Worm (Caenorhabditis elegans) whole organism, L4 larva: Measurements from ENCODE around the gene mvk-1.

Experiments used
- F26F4.8 ChIP-seq: fragments of 200-800 bp; sonication (Bioruptor generic); conservative IDR thresholded peaks from 2 replicates; pipeline ENCODE4 v1.3.6; 2022; ENCODE audit warnings: missing genetic modification characterization, missing compliant biosample characterization
- F37D6.2 ChIP-seq: sonication (generic microtip); optimal IDR thresholded peaks from 2 replicates; lab custom pipeline; 2016; ENCODE audit warnings: mild to moderate bottlenecking, missing genetic modification characterization, missing compliant biosample characterization
- F44E2.7 ChIP-seq: fragments of 200-800 bp; sonication (Bioruptor generic); IDR thresholded peaks from 2 replicates; pipeline ENCODE4 v2.1.2; 2022; ENCODE audit warnings: missing genetic modification characterization, missing compliant biosample characterization
- T26A8.4 ChIP-seq: fragments of 200-800 bp; sonication (Bioruptor generic); IDR thresholded peaks from 2 replicates; pipeline ENCODE4 v1.3.6; 2022; ENCODE audit warnings: missing genetic modification characterization, missing compliant biosample characterization
- aha-1 ChIP-seq: fragments of 150-350 bp; peaks from one replicate; lab custom pipeline; 2014; ENCODE audit warnings: missing biosample characterization, missing genetic modification characterization
- aly-2 ChIP-seq: sonication (generic microtip); optimal IDR thresholded peaks from 2 replicates; lab custom pipeline; 2018; ENCODE audit warnings: missing biosample characterization, missing genetic modification characterization
- ama-1 ChIP-seq: fragments of 150-350 bp; optimal IDR thresholded peaks from 2 replicates; lab custom pipeline; 2014; ENCODE audit warnings: inconsistent platforms, mixed read lengths
- ceh-20 ChIP-seq: fragments of 200-800 bp; sonication (Bioruptor generic); IDR thresholded peaks from 2 replicates; pipeline ENCODE4 v1.3.6; 2022; ENCODE audit warnings: missing genetic modification reagents, missing genetic modification characterization, missing compliant biosample characterization
- ceh-28 ChIP-seq: fragments of 150-350 bp; optimal IDR thresholded peaks from 2 replicates; lab custom pipeline; 2014; ENCODE audit warnings: missing biosample characterization, missing genetic modification reagents, missing genetic modification characterization
- ces-1 ChIP-seq: fragments of 150-350 bp; sonication (generic microtip); optimal IDR thresholded peaks from 4 replicates; lab custom pipeline; 2014; ENCODE audit warnings: missing biosample characterization, missing genetic modification reagents, missing genetic modification characterization
- ctbp-1 ChIP-seq: fragments of 200-800 bp; sonication (Bioruptor generic); IDR thresholded peaks from 2 replicates; pipeline ENCODE4 v1.3.6; 2022; ENCODE audit warnings: missing genetic modification reagents, missing genetic modification characterization, missing compliant biosample characterization
- daf-16 ChIP-seq, 3 experiments: sonication (generic microtip); optimal IDR thresholded peaks; 2 replicates each; lab custom pipeline; 2016 to 2017; ENCODE audit warnings: missing genetic modification characterization in 3 of 3, missing genetic modification reagents in 3 of 3, mild to moderate bottlenecking in 2 of 3, missing compliant biosample characterization in 2 of 3, missing biosample characterization in 1 of 3, moderate library complexity in 1 of 3
- dmd-6 ChIP-seq: fragments of 200-800 bp; sonication (Bioruptor generic); IDR thresholded peaks from 2 replicates; pipeline ENCODE4 v1.3.6; 2022; ENCODE audit warnings: missing genetic modification reagents, missing genetic modification characterization, missing compliant biosample characterization
- dmd-8 ChIP-seq: fragments of 200-800 bp; sonication (Bioruptor generic); IDR thresholded peaks from 2 replicates; pipeline ENCODE4 v1.3.6; 2022; ENCODE audit warnings: missing genetic modification characterization, missing compliant biosample characterization
- dmd-9 ChIP-seq: fragments of 200-800 bp; sonication (Bioruptor generic); IDR thresholded peaks from 2 replicates; pipeline ENCODE4 v1.3.6; 2022; ENCODE audit warnings: missing genetic modification reagents, missing genetic modification characterization, missing compliant biosample characterization
- egl-27 ChIP-seq: sonication (generic microtip); optimal IDR thresholded peaks from 3 replicates; lab custom pipeline; 2017; ENCODE audit warnings: missing biosample characterization, missing genetic modification reagents, missing genetic modification characterization
- egl-43 ChIP-seq: fragments of 200-800 bp; sonication (Bioruptor generic); IDR thresholded peaks from 2 replicates; pipeline ENCODE4 v1.3.6; 2022; ENCODE audit warnings: missing genetic modification reagents, missing genetic modification characterization, missing compliant biosample characterization
- fkh-10 ChIP-seq: fragments of 150-350 bp; optimal IDR thresholded peaks from 2 replicates; lab custom pipeline; 2014; ENCODE audit warnings: missing biosample characterization, missing genetic modification reagents, missing genetic modification characterization
- hif-1 ChIP-seq, 2 experiments: sonication (generic microtip); optimal IDR thresholded peaks; 2 replicates each; lab custom pipeline; 2016 to 2017; ENCODE audit warnings: missing compliant biosample characterization in 2 of 2, missing genetic modification characterization in 2 of 2, missing genetic modification reagents in 2 of 2, missing genotype in 2 of 2, mild to moderate bottlenecking in 1 of 2
- hlh-11 ChIP-seq: fragments of 200-800 bp; sonication (Bioruptor generic); optimal IDR thresholded peaks from 2 replicates; lab custom pipeline; 2018; ENCODE audit warnings: mild to moderate bottlenecking, missing genetic modification characterization, missing compliant biosample characterization
- hlh-30 ChIP-seq: sonication (generic microtip); optimal IDR thresholded peaks from 2 replicates; lab custom pipeline; 2017; ENCODE audit warnings: antibody characterized with exemption, mild to moderate bottlenecking, missing genetic modification characterization, missing compliant biosample characterization; ENCODE audit not compliant: insufficient read depth
- hmg-1.1 ChIP-seq: fragments of 200-800 bp; sonication (Bioruptor generic); IDR thresholded peaks from 2 replicates; pipeline ENCODE4 v1.3.6; 2022; ENCODE audit warnings: missing genetic modification reagents, missing genetic modification characterization, missing compliant biosample characterization
- lin-13 ChIP-seq: fragments of 150-350 bp; optimal IDR thresholded peaks from 2 replicates; lab custom pipeline; 2014; ENCODE audit warnings: missing biosample characterization, missing genetic modification reagents, missing genetic modification characterization
- lin-29 ChIP-seq: fragments of 200-800 bp; sonication (Bioruptor generic); IDR thresholded peaks from 2 replicates; pipeline ENCODE4 v1.3.6; 2022; ENCODE audit warnings: missing genetic modification reagents, missing genetic modification characterization, missing compliant biosample characterization
- lin-39 ChIP-seq: fragments of 150-350 bp; optimal IDR thresholded peaks from 2 replicates; lab custom pipeline; 2014; ENCODE audit warnings: missing biosample characterization, missing genetic modification reagents, missing genetic modification characterization
- lsy-2 ChIP-seq, 2 experiments: fragments of 150-350 bp in 1 of 2; sonication (generic microtip) in 1 of 2; optimal IDR thresholded peaks; 2 replicates each; lab custom pipeline; 2014 to 2017; ENCODE audit warnings: missing biosample characterization in 2 of 2, missing genetic modification characterization in 2 of 2
- mdl-1 ChIP-seq, 2 experiments: fragments of 150-350 bp in 1 of 2; sonication (generic microtip) in 1 of 2; optimal IDR thresholded peaks; 2 replicates each; lab custom pipeline; 2014 to 2017; ENCODE audit warnings: missing biosample characterization in 2 of 2, missing genetic modification characterization in 2 of 2
- mep-1 ChIP-seq: fragments of 150-350 bp; sonication (generic microtip); optimal IDR thresholded peaks from 3 replicates; lab custom pipeline; 2014; ENCODE audit warnings: missing biosample characterization, missing genetic modification characterization
- mes-2 ChIP-seq: sonication (generic microtip); optimal IDR thresholded peaks from 2 replicates; lab custom pipeline; 2016; ENCODE audit warnings: missing genotype, mild to moderate bottlenecking, missing genetic modification characterization, missing compliant biosample characterization; ENCODE audit not compliant: poor library complexity, severe bottlenecking
- mxl-3 ChIP-seq: fragments of 200-800 bp; sonication (Bioruptor generic); optimal IDR thresholded peaks from 2 replicates; lab custom pipeline; 2018; ENCODE audit warnings: mild to moderate bottlenecking, missing genetic modification characterization, missing compliant biosample characterization
- nhr-111 ChIP-seq: fragments of 200-800 bp; sonication (Bioruptor generic); optimal IDR thresholded peaks from 2 replicates; lab custom pipeline; 2018; ENCODE audit warnings: mild to moderate bottlenecking, missing genetic modification characterization, missing compliant biosample characterization
- nhr-25 ChIP-seq: sonication (generic microtip); optimal IDR thresholded peaks from 2 replicates; lab custom pipeline; 2017; ENCODE audit warnings: missing genetic modification characterization, mild to moderate bottlenecking, missing compliant biosample characterization, antibody characterized with exemption, moderate library complexity, borderline replicate concordance; ENCODE audit not compliant: insufficient read depth
- nhr-41 ChIP-seq: fragments of 200-800 bp; sonication (Bioruptor generic); IDR thresholded peaks from 2 replicates; pipeline ENCODE4 v1.3.6; 2022; ENCODE audit warnings: missing genetic modification reagents, missing genetic modification characterization, missing compliant biosample characterization
- nhr-48 ChIP-seq: sonication (generic microtip); optimal IDR thresholded peaks from 2 replicates; lab custom pipeline; 2016; ENCODE audit warnings: mild to moderate bottlenecking, missing genetic modification characterization, missing compliant biosample characterization
- pha-4 ChIP-seq, 2 experiments: fragments of 150-350 bp in 1 of 2; fragments of 200-800 bp in 1 of 2; sonication (Bioruptor generic) in 1 of 2; IDR thresholded peaks in 1 of 2; optimal IDR thresholded peaks in 1 of 2; 2 replicates each; pipeline versions ENCODE4 v1.3.6 to Lab custom; 2014 to 2022; ENCODE audit warnings: missing genetic modification characterization in 2 of 2, missing genetic modification reagents in 2 of 2, missing biosample characterization in 1 of 2, missing compliant biosample characterization in 1 of 2
- php-3 ChIP-seq: fragments of 200-800 bp; sonication (Bioruptor generic); IDR thresholded peaks from 2 replicates; pipeline ENCODE4 v1.3.6; 2022; ENCODE audit warnings: missing genetic modification reagents, missing genetic modification characterization, missing compliant biosample characterization
- rbr-2 ChIP-seq: sonication (generic microtip); optimal IDR thresholded peaks from 2 replicates; lab custom pipeline; 2016; ENCODE audit warnings: missing genotype, missing genetic modification characterization, missing compliant biosample characterization
- saeg-2 ChIP-seq: fragments of 200-800 bp; sonication (Bioruptor generic); IDR thresholded peaks from 2 replicates; pipeline ENCODE4 v1.3.6; 2022; ENCODE audit warnings: missing genetic modification reagents, missing genetic modification characterization, missing compliant biosample characterization
- set-16 ChIP-seq: fragments of 200-800 bp; sonication (Bioruptor generic); IDR thresholded peaks from 2 replicates; pipeline ENCODE4 v1.3.6; 2022; ENCODE audit warnings: missing genetic modification reagents, missing genetic modification characterization, missing compliant biosample characterization
- skn-1 ChIP-seq: fragments of 150-350 bp; optimal IDR thresholded peaks from 2 replicates; lab custom pipeline; 2014; ENCODE audit warnings: missing biosample characterization, missing genetic modification characterization
- snpc-1.2 ChIP-seq: fragments of 200-800 bp; sonication (Bioruptor generic); IDR thresholded peaks from 2 replicates; pipeline ENCODE4 v1.3.6; 2022; ENCODE audit warnings: missing genetic modification reagents, missing genetic modification characterization, missing compliant biosample characterization
- tra-1 ChIP-seq: fragments of 200-800 bp; sonication (Bioruptor generic); IDR thresholded peaks from 2 replicates; pipeline ENCODE4 v1.3.6; 2022; ENCODE audit warnings: missing genetic modification reagents, missing genetic modification characterization, missing compliant biosample characterization
- unc-130 ChIP-seq: sonication (generic microtip); optimal IDR thresholded peaks from 2 replicates; lab custom pipeline; 2016; ENCODE audit warnings: missing genetic modification reagents, missing genetic modification characterization, missing compliant biosample characterization
- unc-62 ChIP-seq, 3 experiments: fragments of 150-350 bp in 1 of 3; sonication (generic microtip); optimal IDR thresholded peaks in 2 of 3; peaks in 1 of 3; 1 replicate in 1 of 3; 2 replicates in 2 of 3; lab custom pipeline; 2014 to 2017; ENCODE audit warnings: missing biosample characterization in 3 of 3, missing genetic modification characterization in 3 of 3, missing genetic modification reagents in 3 of 3, missing genotype in 1 of 3
- zag-1 ChIP-seq: fragments of 150-350 bp; optimal IDR thresholded peaks from 2 replicates; lab custom pipeline; 2014; ENCODE audit warnings: missing biosample characterization, missing genetic modification characterization
- zip-11 ChIP-seq: fragments of 200-800 bp; sonication (Bioruptor generic); IDR thresholded peaks from 2 replicates; pipeline ENCODE4 v1.3.6; 2022; ENCODE audit warnings: missing genetic modification characterization, missing compliant biosample characterization
- ztf-7 ChIP-seq: fragments of 150-350 bp; optimal IDR thresholded peaks from 2 replicates; lab custom pipeline; 2014; ENCODE audit warnings: missing biosample characterization, missing genetic modification characterization

The mvk-1 gene

ce11 chrIII:6137431-6137830 is 1.4 kb upstream of the mvk-1 start:
- no peak for TF ChIP-seq egl-27
- TF ChIP-seq mep-1 (tag; lab: Kevin White, UChicago): peak; percentile 79
- peak; percentile 49 for TF ChIP-seq dmd-6 (GFP tag; lab: Robert Waterston, UW)
- peak; percentile 10 for TF ChIP-seq nhr-48 (tag; lab: Kevin White, UChicago)
- TF ChIP-seq lsy-2 (tag; optimal IDR thresholded peaks at IDR 0.05; lab: Kevin White, UChicago): peak; percentile 60 to 77
- TF ChIP-seq mes-2 (tag; lab: Kevin White, UChicago): peak; percentile 58
- TF ChIP-seq F26F4.8: no peak
- TF ChIP-seq ces-1: peak; percentile 10
- peak; percentile 72; the same call in 1 of the 2 replicates for TF ChIP-seq tra-1 (GFP tag; lab: Robert Waterston, UW)
- TF ChIP-seq aly-2 (tag; lab: Kevin White, UChicago): no peak
- TF ChIP-seq zip-11 (GFP tag; lab: Robert Waterston, UW): no peak
- no peak for TF ChIP-seq pha-4 (GFP tag; IDR thresholded peaks at IDR 0.05; lab: Robert Waterston, UW)
- no peak for TF ChIP-seq pha-4 (tag; optimal IDR thresholded peaks at IDR 0.05; lab: Kevin White, UChicago)
- TF ChIP-seq hlh-11 (tag; lab: Kevin White, UChicago): peak; percentile 61
- peak in 1 of 2 experiments; percentile 61 for TF ChIP-seq hif-1 (tag; optimal IDR thresholded peaks at IDR 0.05; lab: Kevin White, UChicago)
- TF ChIP-seq lin-13: peak; percentile 5
- 0 out of 2 replicates have a peak, but pooled peaks have one; percentile 6 for TF ChIP-seq saeg-2 (GFP tag; lab: Robert Waterston, UW)
- TF ChIP-seq skn-1 (tag; lab: Kevin White, UChicago): no peak
- peak; percentile 64 for TF ChIP-seq hmg-1.1 (GFP tag; lab: Robert Waterston, UW)
- 0 out of 2 replicates have a peak, but pooled peaks have one; percentile 51 for TF ChIP-seq ceh-20
- TF ChIP-seq rbr-2: peak; percentile 80
- TF ChIP-seq fkh-10 (GFP tag; lab: Kevin White, UChicago): peak; percentile 86
- TF ChIP-seq dmd-9 (GFP tag; lab: Robert Waterston, UW): 0 out of 2 replicates have a peak, but pooled peaks have one; percentile 4
- TF ChIP-seq php-3 (GFP tag; lab: Robert Waterston, UW): no peak
- no peak for TF ChIP-seq nhr-111
- peak; percentile 29 to 58 for TF ChIP-seq mdl-1 (tag; optimal IDR thresholded peaks at IDR 0.05; lab: Kevin White, UChicago)
- TF ChIP-seq lin-39 (tag; lab: Kevin White, UChicago): no peak
- no peak for TF ChIP-seq T26A8.4 (GFP tag; lab: Robert Waterston, UW)
- no peak for TF ChIP-seq nhr-25 (tag; lab: Kevin White, UChicago)
- peak; percentile 40 for TF ChIP-seq zag-1 (tag; lab: Kevin White, UChicago)
- TF ChIP-seq mxl-3 (GFP tag; lab: Kevin White, UChicago): peak; percentile 4
- TF ChIP-seq egl-43: peak; percentile 82
- peak; percentile 91 for TF ChIP-seq ctbp-1
- peak; percentile 62 for TF ChIP-seq hlh-30
- peak; percentile 85 for TF ChIP-seq aha-1 (tag; lab: Kevin White, UChicago)
- TF ChIP-seq F37D6.2 (tag; lab: Kevin White, UChicago): peak; percentile 73
- TF ChIP-seq set-16: peak; percentile 75
- TF ChIP-seq unc-62 (GFP tag; optimal IDR thresholded peaks at IDR 0.05 in 1 of 2; lab: Kevin White, UChicago): peak in 1 of 2 experiments; percentile 90
- no peak for TF ChIP-seq unc-62 (tag; optimal IDR thresholded peaks at IDR 0.05; lab: Kevin White, UChicago)

ce11 chrIII:6135211-6135610 is 867 bp downstream of the mvk-1 start:
- TF ChIP-seq tra-1 (GFP tag; lab: Robert Waterston, UW): no peak
- TF ChIP-seq ces-1: peak; percentile 5
- TF ChIP-seq unc-130: no peak
- 0 out of 2 replicates have a peak, but pooled peaks have one; percentile 7 for TF ChIP-seq dmd-8 (GFP tag; lab: Robert Waterston, UW)
- TF ChIP-seq snpc-1.2 (GFP tag; lab: Robert Waterston, UW): no peak
- TF ChIP-seq ztf-7 (tag; lab: Kevin White, UChicago): no peak
- no peak for TF ChIP-seq F44E2.7 (GFP tag; lab: Robert Waterston, UW)
- TF ChIP-seq nhr-41: no peak
- peak; percentile 68 for TF ChIP-seq aha-1 (tag; lab: Kevin White, UChicago)
- TF ChIP-seq ceh-28 (tag; lab: Kevin White, UChicago): no peak
- TF ChIP-seq set-16: peak; percentile 89
- no peak for TF ChIP-seq lin-29 (GFP tag; lab: Robert Waterston, UW)
- TF ChIP-seq hlh-11 (tag; lab: Kevin White, UChicago): peak; percentile 9
- TF ChIP-seq ama-1 (lab: Kevin White, UChicago): no peak
- peak; percentile 29; the same call in 1 of the 2 replicates for TF ChIP-seq egl-43
- TF ChIP-seq unc-62 (GFP tag; optimal IDR thresholded peaks at IDR 0.05 in 1 of 2; lab: Kevin White, UChicago): peak in 1 of 2 experiments; percentile 93
- no peak for TF ChIP-seq unc-62 (tag; optimal IDR thresholded peaks at IDR 0.05; lab: Kevin White, UChicago)
- peak; percentile 57 for TF ChIP-seq F37D6.2 (tag; lab: Kevin White, UChicago)
- TF ChIP-seq mep-1 (tag; lab: Kevin White, UChicago): peak; percentile 69
- peak; percentile 18 for TF ChIP-seq rbr-2
- peak in 1 of 2 experiments; percentile 18 for TF ChIP-seq mdl-1 (tag; optimal IDR thresholded peaks at IDR 0.05; lab: Kevin White, UChicago)
- no peak for TF ChIP-seq daf-16 (GFP tag; optimal IDR thresholded peaks at IDR 0.05; lab: Kevin White, UChicago)
- no peak for TF ChIP-seq daf-16 (tag; optimal IDR thresholded peaks at IDR 0.05; lab: Kevin White, UChicago)
